Fruit fly (Drosophila melanogaster) whole organism: ENCODE data around the gene ihog.

Experiments
- CG8478 ChIP-seq: fragments of >200 bp; optimal IDR thresholded peaks from 2 replicates; lab custom pipeline; 2018; ENCODE audit warnings: inconsistent platforms
- EcR ChIP-seq, 2 experiments: fragments of >200 bp; optimal IDR thresholded peaks; 2 replicates each; lab custom pipeline; 2017; ENCODE audit warnings: missing biosample characterization in 2 of 2, missing genetic modification characterization in 2 of 2, missing genetic modification reagents in 2 of 2
- pan ChIP-seq: fragments of >200 bp; optimal IDR thresholded peaks from 2 replicates; lab custom pipeline; 2017
- psq ChIP-seq: fragments of >200 bp; optimal IDR thresholded peaks from 2 replicates; lab custom pipeline; 2017
- usp ChIP-seq: fragments of >200 bp; optimal IDR thresholded peaks from 2 replicates; lab custom pipeline; 2017; ENCODE audit warnings: missing biosample characterization, missing genetic modification characterization, mixed read lengths

dm6 chr2L:6922091-6922753, 26.4 kb downstream of the ihog start:
- TF ChIP-seq psq (lab: Kevin White, UChicago) (no peak), usp (GFP tag; lab: Kevin White, UChicago) (no peak), pan (lab: Kevin White, UChicago) (no peak), CG8478 (no peak), EcR (GFP tag; optimal IDR thresholded peaks at IDR 0.05; lab: Kevin White, UChicago) (no peak)
